Fruit fly (Drosophila melanogaster) whole organism, wandering third instar larva: ENCODE data around the gene Idh3b.

Source experiments
- Abd-B ChIP-seq: fragments of >200 bp; optimal IDR thresholded peaks from 2 replicates; lab custom pipeline; 2017; ENCODE audit warnings: missing biosample characterization, missing genetic modification characterization
- CG32264 ChIP-seq: fragments of 200-800 bp; sonication (Bioruptor generic); optimal IDR thresholded peaks from 2 replicates; lab custom pipeline; 2016; ENCODE audit warnings: missing biosample characterization, missing genetic modification characterization
- CG9705 ChIP-seq: fragments of 200-800 bp; sonication (Bioruptor generic); optimal IDR thresholded peaks from 2 replicates; lab custom pipeline; 2018; ENCODE audit warnings: missing biosample characterization, mild to moderate bottlenecking, missing genetic modification characterization
- CrebA ChIP-seq: fragments of 200-800 bp; sonication (Bioruptor generic); optimal IDR thresholded peaks from 2 replicates; lab custom pipeline; 2016; ENCODE audit warnings: missing biosample characterization, mild to moderate bottlenecking, missing genetic modification characterization, borderline replicate concordance
- Dif ChIP-seq: fragments of 200-275, 200-300 bp; sonication (Bioruptor generic); optimal IDR thresholded peaks from 2 replicates; lab custom pipeline; 2018; ENCODE audit warnings: missing biosample characterization, missing genetic modification characterization; ENCODE audit not compliant: partially characterized antibody
- GATAd ChIP-seq: sonication (Bioruptor generic); optimal IDR thresholded peaks from 2 replicates; lab custom pipeline; 2016; ENCODE audit warnings: missing biosample characterization, missing genetic modification characterization
- HLH106 ChIP-seq: fragments of 200-800 bp; optimal IDR thresholded peaks from 3 replicates; lab custom pipeline; 2019; ENCODE audit warnings: missing biosample characterization, mild to moderate bottlenecking, missing genetic modification characterization, moderate library complexity
- Hnf4 ChIP-seq: fragments of 200-800 bp; sonication (Bioruptor generic); optimal IDR thresholded peaks from 2 replicates; lab custom pipeline; 2016; ENCODE audit warnings: missing biosample characterization, mild to moderate bottlenecking, missing genetic modification characterization
- Hr78 ChIP-seq: fragments of >200 bp; optimal IDR thresholded peaks from 2 replicates; lab custom pipeline; 2017; ENCODE audit warnings: missing biosample characterization, missing genetic modification characterization
- Hr83 ChIP-seq: fragments of 200-300 bp; sonication (Bioruptor generic); optimal IDR thresholded peaks from 2 replicates; lab custom pipeline; 2016; ENCODE audit warnings: missing biosample characterization, mild to moderate bottlenecking, missing genetic modification characterization, moderate library complexity; ENCODE audit not compliant: poor library complexity, severe bottlenecking
- Jra ChIP-seq: sonication (Bioruptor generic); optimal IDR thresholded peaks from 2 replicates; lab custom pipeline; 2016; ENCODE audit warnings: missing biosample characterization, missing genetic modification characterization
- Mio ChIP-seq: sonication (Bioruptor generic); optimal IDR thresholded peaks from 2 replicates; lab custom pipeline; 2016; ENCODE audit warnings: missing biosample characterization, missing genetic modification characterization
- Myc ChIP-seq: fragments of >200 bp; optimal IDR thresholded peaks from 2 replicates; lab custom pipeline; 2017
- N ChIP-seq: fragments of >200 bp; optimal IDR thresholded peaks from 2 replicates; lab custom pipeline; 2018; ENCODE audit warnings: missing biosample characterization, missing external identifiers, missing genetic modification characterization
- Rel ChIP-seq, 2 experiments: fragments of 200-800 bp; sonication (Bioruptor generic) in 1 of 2; optimal IDR thresholded peaks; 2 replicates in 1 of 2; 3 replicates in 1 of 2; lab custom pipeline; 2016 to 2019; ENCODE audit warnings: mild to moderate bottlenecking in 2 of 2, missing biosample characterization in 2 of 2, missing genetic modification characterization in 2 of 2, moderate library complexity in 1 of 2
- Sp1 ChIP-seq: fragments of 200-800 bp; sonication (Bioruptor generic); optimal IDR thresholded peaks from 3 replicates; lab custom pipeline; 2019; ENCODE audit warnings: missing biosample characterization, mild to moderate bottlenecking, missing genetic modification characterization, moderate library complexity
- Vsx2 ChIP-seq: fragments of 200-300, 225-300 bp; sonication (Bioruptor generic); optimal IDR thresholded peaks from 2 replicates; lab custom pipeline; 2018; ENCODE audit warnings: missing biosample characterization, missing genetic modification characterization; ENCODE audit not compliant: partially characterized antibody
- br ChIP-seq: fragments of 200-800 bp; sonication (Bioruptor generic); optimal IDR thresholded peaks from 2 replicates; lab custom pipeline; 2016; ENCODE audit warnings: missing biosample characterization, missing genetic modification characterization
- brk ChIP-seq: fragments of 200-800 bp; sonication (Bioruptor generic); optimal IDR thresholded peaks from 2 replicates; lab custom pipeline; 2016; ENCODE audit warnings: missing biosample characterization, mild to moderate bottlenecking, missing genetic modification characterization
- dl ChIP-seq, 2 experiments: fragments of 175-275, 200-275 bp in 1 of 2; fragments of 200-275 bp in 1 of 2; sonication (Bioruptor generic); optimal IDR thresholded peaks; lab custom pipeline; 2018; ENCODE audit warnings: mild to moderate bottlenecking in 2 of 2, missing biosample characterization in 2 of 2, missing genetic modification characterization in 2 of 2, moderate library complexity in 2 of 2; ENCODE audit not compliant: partially characterized antibody in 2 of 2, insufficient read depth in 1 of 2
- dmrt93B ChIP-seq: fragments of 200-800 bp; sonication (Bioruptor generic); optimal IDR thresholded peaks from 2 replicates; lab custom pipeline; 2018; ENCODE audit warnings: missing biosample characterization, mild to moderate bottlenecking, missing genetic modification characterization
- dsf ChIP-seq: sonication (Bioruptor generic); optimal IDR thresholded peaks from 2 replicates; lab custom pipeline; 2016; ENCODE audit warnings: missing biosample characterization, missing genetic modification characterization, borderline replicate concordance
- foxo ChIP-seq, 2 experiments: fragments of 200-800 bp; sonication (Bioruptor generic); optimal IDR thresholded peaks; 2 replicates in 1 of 2; 3 replicates in 1 of 2; lab custom pipeline; 2016 to 2017; ENCODE audit warnings: missing biosample characterization in 2 of 2, missing genetic modification characterization in 2 of 2
- fru ChIP-seq: fragments of 200-800 bp; sonication (Bioruptor generic); optimal IDR thresholded peaks from 3 replicates; lab custom pipeline; 2016; ENCODE audit warnings: missing biosample characterization, mild to moderate bottlenecking, missing genetic modification characterization
- h ChIP-seq: fragments of 200-800 bp; sonication (Bioruptor generic); optimal IDR thresholded peaks from 3 replicates; lab custom pipeline; 2016; ENCODE audit warnings: missing biosample characterization, mild to moderate bottlenecking, missing genetic modification characterization
- lola ChIP-seq: fragments of >200 bp; optimal IDR thresholded peaks from 2 replicates; lab custom pipeline; 2017; ENCODE audit warnings: missing biosample characterization, missing genetic modification characterization
- pan ChIP-seq: fragments of >200 bp; optimal IDR thresholded peaks from 2 replicates; lab custom pipeline; 2017
- rgr ChIP-seq: fragments of 200-800 bp; sonication (Bioruptor generic); optimal IDR thresholded peaks from 3 replicates; lab custom pipeline; 2016; ENCODE audit warnings: missing biosample characterization, mild to moderate bottlenecking, missing genetic modification characterization
- sage ChIP-seq: fragments of 200-800 bp; sonication (Bioruptor generic); optimal IDR thresholded peaks from 2 replicates; lab custom pipeline; 2016; ENCODE audit warnings: missing biosample characterization, mild to moderate bottlenecking, missing genetic modification characterization
- sv ChIP-seq: fragments of 200-800 bp; sonication (Bioruptor generic); optimal IDR thresholded peaks from 3 replicates; lab custom pipeline; 2016; ENCODE audit warnings: missing biosample characterization, missing genetic modification characterization
- tai ChIP-seq: sonication (Bioruptor generic); optimal IDR thresholded peaks from 2 replicates; lab custom pipeline; 2016; ENCODE audit warnings: missing biosample characterization, missing genetic modification characterization
- usp ChIP-seq: fragments of >200 bp; optimal IDR thresholded peaks from 2 replicates; lab custom pipeline; 2017; ENCODE audit warnings: missing biosample characterization, missing genetic modification characterization

Gene Idh3b

DNA sequence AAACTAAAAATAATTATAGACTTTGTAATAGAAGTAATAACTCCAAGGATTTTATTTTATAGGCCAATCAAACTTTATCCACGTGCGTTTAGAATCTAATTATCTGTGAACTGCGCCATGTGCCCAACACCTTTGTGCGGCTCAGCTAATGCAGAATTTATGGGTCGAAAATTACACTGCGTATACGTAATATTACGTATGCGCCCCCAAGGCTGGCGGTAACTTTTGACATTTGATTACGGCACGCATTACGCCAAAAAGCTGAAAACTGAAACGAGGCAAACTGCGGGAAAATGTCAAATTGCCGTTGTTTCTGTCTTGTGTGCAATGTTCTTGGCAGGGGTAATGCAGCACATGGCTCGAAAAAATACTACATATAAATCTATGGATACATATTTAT is 27.6 kb downstream of the Idh3b start:
- TF ChIP-seq Rel (GFP tag; optimal IDR thresholded peaks at IDR 0.05; lab: Kevin White, UChicago) = no peak
- TF ChIP-seq Rel (tag; optimal IDR thresholded peaks at IDR 0.05; lab: Kevin White, UChicago) = no peak
- TF ChIP-seq Myc = no peak
- TF ChIP-seq Vsx2 (GFP tag; lab: Kevin White, UChicago) = no peak
- no peak for TF ChIP-seq sv
- TF ChIP-seq Dif (GFP tag; lab: Kevin White, UChicago) = no peak
- TF ChIP-seq rgr = no peak
- no peak for TF ChIP-seq usp
- TF ChIP-seq Abd-B (GFP tag; lab: Kevin White, UChicago) = no peak
- TF ChIP-seq CG9705 = no peak
- no peak for TF ChIP-seq Sp1 (GFP tag; lab: Kevin White, UChicago)
- TF ChIP-seq GATAd (GFP tag; lab: Kevin White, UChicago) = no peak
- TF ChIP-seq h (GFP tag; lab: Kevin White, UChicago) = no peak

DNA sequence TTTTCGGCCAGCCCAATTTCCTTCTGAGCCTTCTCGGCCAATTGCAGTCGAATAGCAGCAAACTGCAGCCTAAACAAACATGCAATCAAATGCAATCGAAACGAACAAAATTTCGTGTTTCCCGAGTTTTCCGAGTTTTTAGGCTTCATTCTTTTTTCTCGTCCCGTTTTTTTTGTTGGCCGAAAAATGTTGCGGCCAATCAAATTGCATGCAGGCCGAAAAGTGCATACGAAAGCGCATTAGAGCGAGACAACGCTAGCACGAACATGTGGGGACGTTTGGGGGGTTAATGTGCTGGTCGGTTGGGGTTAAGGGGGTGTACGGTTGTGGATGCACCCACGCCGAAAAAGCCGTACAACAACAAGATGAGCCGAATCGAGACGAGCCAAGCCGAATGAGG is 29.4 kb downstream of the Idh3b start:
- TF ChIP-seq sage = no peak
- TF ChIP-seq lola (GFP tag; lab: Kevin White, UChicago) = no peak
- no peak for TF ChIP-seq rgr
- no peak for TF ChIP-seq Jra
- no peak for TF ChIP-seq foxo (GFP tag; optimal IDR thresholded peaks at IDR 0.05; lab: Kevin White, UChicago)
- TF ChIP-seq dsf = no peak
- TF ChIP-seq usp = no peak
- TF ChIP-seq Abd-B (GFP tag; lab: Kevin White, UChicago) = no peak
- no peak for TF ChIP-seq sv
- no peak for TF ChIP-seq brk (GFP tag; lab: Kevin White, UChicago)
- TF ChIP-seq CG32264 (GFP tag; lab: Kevin White, UChicago) = no peak
- no peak for TF ChIP-seq dl (GFP tag; optimal IDR thresholded peaks at IDR 0.05; lab: Kevin White, UChicago; ENCODE audit: insufficient read depth in 1 of 2, partially characterized antibody in 2 of 2)
- TF ChIP-seq h (GFP tag; lab: Kevin White, UChicago) = no peak
- TF ChIP-seq HLH106 (tag; lab: Kevin White, UChicago) = no peak
- TF ChIP-seq Dif (GFP tag; lab: Kevin White, UChicago) = no peak
- no peak for TF ChIP-seq pan (lab: Kevin White, UChicago)

DNA sequence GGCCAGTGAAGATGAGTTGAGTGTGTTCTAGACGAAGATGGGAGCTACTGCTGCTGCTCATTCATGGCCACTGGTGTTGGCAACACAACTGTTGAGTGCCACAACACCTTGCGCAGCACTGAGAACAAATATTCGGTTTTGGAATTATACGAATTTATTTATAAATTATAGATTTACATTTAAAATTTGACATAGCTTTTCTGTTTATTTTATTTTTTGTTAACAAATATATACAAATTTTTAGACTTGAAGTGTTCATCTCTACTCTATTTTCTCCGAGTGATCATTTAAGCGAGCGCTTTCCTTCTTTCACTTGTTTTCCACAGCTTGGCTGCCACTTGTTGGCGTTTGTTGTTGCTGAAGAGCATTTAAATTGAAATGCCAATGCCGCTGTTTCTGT is 31.6 kb downstream of the Idh3b start:
- no peak for TF ChIP-seq CrebA (GFP tag; lab: Kevin White, UChicago)
- no peak for TF ChIP-seq Hr83
- TF ChIP-seq lola (GFP tag; lab: Kevin White, UChicago) = no peak
- no peak for TF ChIP-seq h (GFP tag; lab: Kevin White, UChicago)
- TF ChIP-seq fru = no peak
- TF ChIP-seq Myc = no peak
- TF ChIP-seq Jra = no peak
- no peak for TF ChIP-seq Dif (GFP tag; lab: Kevin White, UChicago)
- no peak for TF ChIP-seq N (GFP tag; lab: Kevin White, UChicago)
- TF ChIP-seq Hnf4 = no peak
- no peak for TF ChIP-seq sv
- TF ChIP-seq Sp1 (GFP tag; lab: Kevin White, UChicago) = no peak
- no peak for TF ChIP-seq br (GFP tag; lab: Kevin White, UChicago)
- no peak for TF ChIP-seq CG32264 (GFP tag; lab: Kevin White, UChicago)
- no peak for TF ChIP-seq Hr78 (GFP tag; lab: Kevin White, UChicago)

DNA sequence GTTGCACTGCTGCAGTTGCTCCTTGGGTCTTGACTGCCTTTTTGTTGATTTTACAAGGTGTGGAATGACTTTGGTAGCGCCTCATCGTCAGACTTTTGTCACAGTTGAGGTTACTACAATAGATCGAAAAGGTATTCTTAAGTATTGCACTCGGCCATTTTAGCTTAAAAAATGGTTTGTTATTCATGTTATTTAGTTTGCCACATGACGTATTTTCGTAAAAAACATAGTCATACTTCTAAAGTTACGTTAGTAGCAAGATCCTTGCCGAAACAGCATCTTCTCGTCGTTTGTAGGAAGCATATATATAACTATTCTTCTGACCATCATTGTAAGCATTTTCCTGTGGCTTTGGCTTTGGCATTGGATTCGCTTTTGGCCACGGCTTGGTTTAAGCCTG is 39.8 kb downstream of the Idh3b start:
- no peak for TF ChIP-seq Mio (GFP tag; lab: Kevin White, UChicago)
- no peak for TF ChIP-seq br (GFP tag; lab: Kevin White, UChicago)
- no peak for TF ChIP-seq usp
- TF ChIP-seq dmrt93B (GFP tag; lab: Kevin White, UChicago) = no peak
- no peak for TF ChIP-seq Hnf4
- TF ChIP-seq Vsx2 (GFP tag; lab: Kevin White, UChicago) = no peak
- no peak for TF ChIP-seq tai (GFP tag; lab: Kevin White, UChicago)
- TF ChIP-seq CG9705 = no peak
- TF ChIP-seq CG32264 (GFP tag; lab: Kevin White, UChicago) = no peak
- TF ChIP-seq Sp1 (GFP tag; lab: Kevin White, UChicago) = no peak
- TF ChIP-seq dsf = no peak

DNA sequence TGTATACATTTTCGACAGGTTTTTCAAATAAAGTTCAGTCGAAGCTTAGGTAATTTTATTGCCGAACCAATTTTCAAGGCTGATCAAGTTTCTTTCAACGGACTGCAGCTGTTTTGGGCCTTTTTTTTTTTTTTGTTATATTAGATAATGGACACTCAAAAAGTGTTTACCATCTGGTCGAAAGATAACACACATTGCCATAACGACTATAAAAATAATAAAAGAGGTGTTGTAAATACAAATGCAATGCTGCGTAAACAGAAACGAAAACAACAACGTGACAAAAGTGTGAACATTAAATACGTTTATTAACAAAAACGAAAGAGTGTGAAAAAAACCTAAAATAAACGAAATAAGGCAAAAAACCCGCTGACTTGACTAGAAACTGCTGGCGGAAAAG is 41.4 kb downstream of the Idh3b start:
- TF ChIP-seq GATAd (GFP tag; lab: Kevin White, UChicago) = no peak
- TF ChIP-seq Mio (GFP tag; lab: Kevin White, UChicago) = no peak
- no peak for TF ChIP-seq Hnf4
- no peak for TF ChIP-seq rgr
